Comparison of ENCODE assay signal across 1 fruit fly cellular context in the genomic region with DNA sequence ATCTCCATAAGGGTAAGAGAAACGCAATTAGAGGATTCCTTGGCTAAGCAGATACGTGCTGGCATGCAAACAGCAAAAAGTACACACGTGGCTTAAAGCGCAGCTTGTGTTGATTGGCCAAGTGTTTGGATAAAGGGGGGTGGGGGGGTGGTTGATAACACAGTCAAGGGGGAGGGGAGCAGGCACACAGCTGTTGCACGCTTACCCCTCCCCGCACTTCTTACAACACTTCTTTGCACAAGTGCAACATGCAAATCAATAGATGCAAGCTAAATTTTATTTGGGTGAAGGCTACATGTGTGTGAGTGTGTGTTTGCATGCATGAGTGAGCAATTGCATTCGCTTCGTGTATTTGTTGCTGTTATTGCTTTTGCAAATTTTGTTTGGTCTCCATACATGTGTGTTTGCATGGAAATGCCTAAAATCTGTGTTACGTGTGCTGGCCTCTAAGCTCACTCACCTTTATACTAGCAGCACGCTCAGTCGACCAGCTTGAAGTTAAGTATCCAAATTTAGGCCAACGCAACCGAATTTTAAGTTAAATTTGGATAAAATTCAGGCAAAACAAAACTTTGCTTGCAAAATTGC.
TF ChIP-seq lines count a peak whose summit lies in the region.

No protein-coding gene starts in this region.

TF ChIP-seq in whole organism, embryonic, 481 proteins besides CTCF, POLR2A, EP300 and RAD21 (continued from another document):
- TF ChIP-seq CG4360 (GFP tag; IDR thresholded peaks at IDR 0.05; lab: Robert Waterston, UW) = 0 out of 2 replicates have a peak, but pooled peaks have one; percentile 2
- no peak for TF ChIP-seq so (GFP tag; IDR thresholded peaks at IDR 0.05; lab: Robert Waterston, UW)
- TF ChIP-seq Antp (GFP tag; optimal IDR thresholded peaks at IDR 0.05; lab: Kevin White, UChicago) = no peak
- no peak for TF ChIP-seq CG17568 (GFP tag; optimal IDR thresholded peaks at IDR 0.05; lab: Kevin White, UChicago)
- TF ChIP-seq chinmo (GFP tag; IDR thresholded peaks at IDR 0.05; lab: Robert Waterston, UW; ENCODE audit: partially characterized antibody) = 0 out of 4 replicates have a peak, but pooled peaks have one; percentile 35
- no peak for TF ChIP-seq CG6272 (GFP tag; IDR thresholded peaks at IDR 0.05; lab: Robert Waterston, UW)
- TF ChIP-seq CG15479 (GFP tag; optimal IDR thresholded peaks at IDR 0.05; lab: Kevin White, UChicago) = peak; percentile 37
- TF ChIP-seq vfl (GFP tag; optimal IDR thresholded peaks at IDR 0.05; lab: Kevin White, UChicago) = no peak
- TF ChIP-seq Opbp (GFP tag; IDR thresholded peaks at IDR 0.05; lab: Robert Waterston, UW; ENCODE audit: partially characterized antibody) = no peak
- TF ChIP-seq CG12942 (GFP tag; optimal IDR thresholded peaks at IDR 0.05; lab: Kevin White, UChicago) = no peak
- TF ChIP-seq CG7271 (tag; optimal IDR thresholded peaks at IDR 0.05; lab: Kevin White, UChicago) = no peak
- TF ChIP-seq luna (GFP tag; optimal IDR thresholded peaks at IDR 0.05; lab: Kevin White, UChicago) = no peak
- TF ChIP-seq pb (GFP tag; optimal IDR thresholded peaks at IDR 0.05; lab: Kevin White, UChicago) = no peak
- peak; percentile 22 for TF ChIP-seq cg (GFP tag; optimal IDR thresholded peaks at IDR 0.05; lab: Kevin White, UChicago)
- TF ChIP-seq crp (GFP tag; optimal IDR thresholded peaks at IDR 0.05; lab: Kevin White, UChicago) = peak in 1 of 2 experiments; percentile 64
- no peak for TF ChIP-seq CG34376 (GFP tag; optimal IDR thresholded peaks at IDR 0.05; lab: Kevin White, UChicago)
- TF ChIP-seq CG17328 (GFP tag; IDR thresholded peaks at IDR 0.05; lab: Robert Waterston, UW) = no peak
- no peak for TF ChIP-seq BEAF-32 (GFP tag; optimal IDR thresholded peaks at IDR 0.05; lab: Kevin White, UChicago)
- TF ChIP-seq Sin3A (optimal IDR thresholded peaks at IDR 0.05; lab: Kevin White, UChicago) = peak; percentile 14
- TF ChIP-seq Gug (GFP tag; IDR thresholded peaks at IDR 0.05; lab: Robert Waterston, UW) = no peak
- no peak for TF ChIP-seq CG8765 (GFP tag; IDR thresholded peaks at IDR 0.05; lab: Robert Waterston, UW)
- TF ChIP-seq bcd (GFP tag; optimal IDR thresholded peaks at IDR 0.05; lab: Kevin White, UChicago) = no peak
- TF ChIP-seq maf-S (GFP tag; optimal IDR thresholded peaks at IDR 0.05; lab: Kevin White, UChicago) = no peak
- no peak for TF ChIP-seq Side (GFP tag; optimal IDR thresholded peaks at IDR 0.05; lab: Kevin White, UChicago)
- no peak for TF ChIP-seq pfk (GFP tag; optimal IDR thresholded peaks at IDR 0.05; lab: Kevin White, UChicago)
- TF ChIP-seq fd96Cb (tag; optimal IDR thresholded peaks at IDR 0.05; lab: Kevin White, UChicago) = no peak
- TF ChIP-seq tup (GFP tag; optimal IDR thresholded peaks at IDR 0.05; lab: Kevin White, UChicago) = no peak
- no peak for TF ChIP-seq ssp (GFP tag; IDR thresholded peaks at IDR 0.05; lab: Robert Waterston, UW)
- no peak for TF ChIP-seq klu (GFP tag; IDR thresholded peaks at IDR 0.05; lab: Robert Waterston, UW)
- TF ChIP-seq CG15011 (GFP tag; optimal IDR thresholded peaks at IDR 0.05; lab: Kevin White, UChicago) = no peak
- TF ChIP-seq Aef1 (GFP tag; IDR thresholded peaks at IDR 0.05; lab: Robert Waterston, UW) = no peak
- no peak for TF ChIP-seq bsh (GFP tag; optimal IDR thresholded peaks at IDR 0.05; lab: Kevin White, UChicago)
- no peak for TF ChIP-seq eve (GFP tag; optimal IDR thresholded peaks at IDR 0.05; lab: Kevin White, UChicago)
- no peak for TF ChIP-seq ham (GFP tag; IDR thresholded peaks at IDR 0.05; lab: Robert Waterston, UW)
- TF ChIP-seq CG30403 (GFP tag; optimal IDR thresholded peaks at IDR 0.05; lab: Kevin White, UChicago) = no peak
- no peak for TF ChIP-seq Asciz (GFP tag; optimal IDR thresholded peaks at IDR 0.05; lab: Kevin White, UChicago)
- TF ChIP-seq CG13287 (GFP tag; IDR thresholded peaks at IDR 0.05; lab: Robert Waterston, UW; ENCODE audit: partially characterized antibody) = no peak
- no peak for TF ChIP-seq jing (GFP tag; optimal IDR thresholded peaks at IDR 0.05; lab: Kevin White, UChicago)
- TF ChIP-seq crol (GFP tag; IDR thresholded peaks at IDR 0.05; lab: Robert Waterston, UW) = peak; percentile 97
- no peak for TF ChIP-seq CG15269 (tag; optimal IDR thresholded peaks at IDR 0.05; lab: Kevin White, UChicago)
- no peak for TF ChIP-seq CG7372 (GFP tag; IDR thresholded peaks at IDR 0.05; lab: Robert Waterston, UW)
- no peak for TF ChIP-seq Adf1 (GFP tag; IDR thresholded peaks at IDR 0.05; lab: Robert Waterston, UW)
- TF ChIP-seq CG11560 (tag; IDR thresholded peaks at IDR 0.05; lab: Robert Waterston, UW) = no peak
